Worm (Caenorhabditis elegans): ENCODE data around the gene Y38H8A.1.

Y38H8A.1 gene

DNA sequence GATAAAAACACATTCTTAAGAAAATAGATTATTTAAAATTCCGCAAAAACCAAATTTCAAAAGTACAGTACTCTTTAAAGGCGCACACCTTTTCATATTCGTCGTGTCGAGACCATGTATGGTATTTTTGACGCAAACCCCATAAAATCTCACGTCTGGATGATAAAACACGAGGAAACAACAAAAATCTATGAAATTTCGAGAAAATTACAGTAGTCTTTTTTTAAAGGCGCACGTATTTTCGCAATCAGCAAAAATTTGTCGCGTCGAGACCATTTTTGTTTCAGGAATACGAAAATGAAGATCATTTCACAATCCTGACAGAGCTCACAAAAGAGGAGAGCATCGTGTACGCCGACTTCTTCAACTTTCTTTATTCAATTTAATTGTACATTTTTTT is 30.4 kb downstream of the Y38H8A.1 start:
- no peak for TF ChIP-seq pes-1 (GFP tag; IDR thresholded peaks at IDR 0.05)
- TF ChIP-seq sea-1 (GFP tag; conservative IDR thresholded peaks at IDR 0.05): no peak
- no peak for TF ChIP-seq hnd-1 (tag; optimal IDR thresholded peaks at IDR 0.05)
- TF ChIP-seq hmg-4 (GFP tag; optimal IDR thresholded peaks at IDR 0.05): no peak
- TF ChIP-seq ets-7 (tag; optimal IDR thresholded peaks at IDR 0.05): no peak
- no peak for TF ChIP-seq ceh-36 (tag; optimal IDR thresholded peaks at IDR 0.05)
- TF ChIP-seq ama-1 (optimal IDR thresholded peaks at IDR 0.05): no peak
- TF ChIP-seq aly-1 (tag; optimal IDR thresholded peaks at IDR 0.05): no peak
- no peak for TF ChIP-seq hmbx-1 (tag; optimal IDR thresholded peaks at IDR 0.05)
- TF ChIP-seq B0310.2 (tag; optimal IDR thresholded peaks at IDR 0.05): no peak
- no peak for TF ChIP-seq flt-1 (GFP tag; IDR thresholded peaks at IDR 0.05)
- TF ChIP-seq scrt-1 (GFP tag; IDR thresholded peaks at IDR 0.05): no peak
- TF ChIP-seq ceh-13 (GFP tag; optimal IDR thresholded peaks at IDR 0.05): no peak

DNA sequence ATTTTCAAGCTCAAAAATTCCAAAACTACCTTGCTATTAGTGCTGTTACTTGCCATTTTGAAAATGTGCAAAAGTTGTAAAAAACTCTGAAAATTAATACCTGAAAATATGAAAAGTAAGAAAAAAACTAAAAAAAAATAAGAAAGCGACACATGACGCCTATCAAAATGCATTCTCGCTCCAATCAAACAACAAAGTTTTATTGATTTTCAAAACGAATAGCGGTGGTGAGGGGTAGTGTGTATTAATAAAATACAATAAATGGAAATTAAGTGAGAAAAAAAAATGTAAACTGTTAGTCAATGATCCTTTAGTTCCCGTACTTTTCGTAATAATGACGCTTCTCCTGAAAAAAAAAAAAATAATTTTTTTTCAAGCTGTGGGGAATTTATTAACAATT is 39.2 kb downstream of the Y38H8A.1 start, which contains the start of gene dcap-2:
dcap-2 (minus strand) TSS at position 86 of the 400 bp plus-strand sequence.
- no peak for TF ChIP-seq scrt-1 (GFP tag; IDR thresholded peaks at IDR 0.05)
- TF ChIP-seq hmbx-1 (tag; optimal IDR thresholded peaks at IDR 0.05): no peak
- TF ChIP-seq tbx-37 (GFP tag; conservative IDR thresholded peaks at IDR 0.05): no peak
- TF ChIP-seq aly-1 (tag; optimal IDR thresholded peaks at IDR 0.05): no peak
- TF ChIP-seq ceh-36 (tag; optimal IDR thresholded peaks at IDR 0.05): no peak
- TF ChIP-seq ceh-13 (GFP tag; optimal IDR thresholded peaks at IDR 0.05): no peak
- TF ChIP-seq F13C5.2 (tag; optimal IDR thresholded peaks at IDR 0.05): no peak
- no peak for TF ChIP-seq tbx-11 (GFP tag; IDR thresholded peaks at IDR 0.05)
- no peak for TF ChIP-seq pes-1 (GFP tag; IDR thresholded peaks at IDR 0.05)
- TF ChIP-seq flt-1 (GFP tag; IDR thresholded peaks at IDR 0.05): no peak
- no peak for TF ChIP-seq ama-1 (optimal IDR thresholded peaks at IDR 0.05)
- no peak for TF ChIP-seq hmg-4 (GFP tag; optimal IDR thresholded peaks at IDR 0.05)
- TF ChIP-seq tra-4 (tag; optimal IDR thresholded peaks at IDR 0.05): no peak
- TF ChIP-seq B0310.2 (tag; optimal IDR thresholded peaks at IDR 0.05): no peak
- no peak for TF ChIP-seq hnd-1 (tag; optimal IDR thresholded peaks at IDR 0.05)

DNA sequence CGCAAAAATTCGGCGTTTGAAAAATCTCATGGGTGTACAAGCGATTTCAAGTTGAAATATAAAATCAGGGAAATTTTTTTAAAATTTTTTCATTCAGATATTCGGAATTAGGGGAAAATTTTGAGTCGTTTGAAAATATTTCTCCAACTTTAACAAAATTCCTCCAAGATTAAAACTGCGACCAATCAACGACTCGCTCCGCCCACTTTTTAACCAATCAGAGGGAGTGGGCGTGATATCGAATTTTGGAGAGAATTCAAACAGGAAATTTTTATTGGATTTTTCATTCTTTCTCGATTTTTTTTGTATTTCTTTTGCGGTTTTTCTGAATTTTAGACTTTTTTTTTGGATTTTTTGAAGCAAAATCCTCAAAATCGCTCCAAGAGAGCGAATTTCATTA is 42.7 kb downstream of the Y38H8A.1 start:
- TF ChIP-seq scrt-1 (GFP tag; IDR thresholded peaks at IDR 0.05) (no peak), aly-1 (tag; optimal IDR thresholded peaks at IDR 0.05) (no peak), pes-1 (GFP tag; IDR thresholded peaks at IDR 0.05) (no peak), tra-4 (tag; optimal IDR thresholded peaks at IDR 0.05) (no peak), ceh-13 (GFP tag; optimal IDR thresholded peaks at IDR 0.05) (no peak), hmbx-1 (tag; optimal IDR thresholded peaks at IDR 0.05) (no peak), ceh-36 (tag; optimal IDR thresholded peaks at IDR 0.05) (no peak), F13C5.2 (tag; optimal IDR thresholded peaks at IDR 0.05) (no peak), ets-7 (tag; optimal IDR thresholded peaks at IDR 0.05) (no peak), tbx-11 (GFP tag; IDR thresholded peaks at IDR 0.05) (no peak), flt-1 (GFP tag; IDR thresholded peaks at IDR 0.05) (no peak), hnd-1 (tag; optimal IDR thresholded peaks at IDR 0.05) (no peak)

Data from whole organism, early embryonic.